Fruit fly (Drosophila melanogaster) whole organism, wandering third instar larva: ENCODE data around the gene ssp.

Source experiments
- Dfd ChIP-seq: fragments of >200 bp; optimal IDR thresholded peaks from 2 replicates; lab custom pipeline; 2017; ENCODE audit warnings: missing biosample characterization, missing genetic modification characterization
- Dif ChIP-seq: fragments of 200-275, 200-300 bp; sonication (Bioruptor generic); optimal IDR thresholded peaks from 2 replicates; lab custom pipeline; 2018; ENCODE audit warnings: missing biosample characterization, missing genetic modification characterization; ENCODE audit not compliant: partially characterized antibody
- Hr78 ChIP-seq: fragments of >200 bp; optimal IDR thresholded peaks from 2 replicates; lab custom pipeline; 2017; ENCODE audit warnings: missing biosample characterization, missing genetic modification characterization
- OdsH ChIP-seq: fragments of 200-800 bp; sonication (Bioruptor generic); optimal IDR thresholded peaks from 2 replicates; lab custom pipeline; 2016; ENCODE audit warnings: missing biosample characterization, mild to moderate bottlenecking, missing genetic modification characterization
- Rel ChIP-seq, 2 experiments: fragments of 200-800 bp; sonication (Bioruptor generic) in 1 of 2; optimal IDR thresholded peaks; 2 replicates in 1 of 2; 3 replicates in 1 of 2; lab custom pipeline; 2016 to 2019; ENCODE audit warnings: mild to moderate bottlenecking in 2 of 2, missing biosample characterization in 2 of 2, missing genetic modification characterization in 2 of 2, moderate library complexity in 1 of 2
- Vsx2 ChIP-seq: fragments of 200-300, 225-300 bp; sonication (Bioruptor generic); optimal IDR thresholded peaks from 2 replicates; lab custom pipeline; 2018; ENCODE audit warnings: missing biosample characterization, missing genetic modification characterization; ENCODE audit not compliant: partially characterized antibody
- brk ChIP-seq: fragments of 200-800 bp; sonication (Bioruptor generic); optimal IDR thresholded peaks from 2 replicates; lab custom pipeline; 2016; ENCODE audit warnings: missing biosample characterization, mild to moderate bottlenecking, missing genetic modification characterization
- lola ChIP-seq: fragments of >200 bp; optimal IDR thresholded peaks from 2 replicates; lab custom pipeline; 2017; ENCODE audit warnings: missing biosample characterization, missing genetic modification characterization
- psq ChIP-seq: fragments of 200-800 bp; sonication (Bioruptor generic); optimal IDR thresholded peaks from 3 replicates; lab custom pipeline; 2017; ENCODE audit warnings: missing biosample characterization, mild to moderate bottlenecking, missing genetic modification characterization, moderate library complexity
- sage ChIP-seq: fragments of 200-800 bp; sonication (Bioruptor generic); optimal IDR thresholded peaks from 2 replicates; lab custom pipeline; 2016; ENCODE audit warnings: missing biosample characterization, mild to moderate bottlenecking, missing genetic modification characterization
- tai ChIP-seq: sonication (Bioruptor generic); optimal IDR thresholded peaks from 2 replicates; lab custom pipeline; 2016; ENCODE audit warnings: missing biosample characterization, missing genetic modification characterization
- usp ChIP-seq: fragments of >200 bp; optimal IDR thresholded peaks from 2 replicates; lab custom pipeline; 2017; ENCODE audit warnings: missing biosample characterization, missing genetic modification characterization

DNA sequence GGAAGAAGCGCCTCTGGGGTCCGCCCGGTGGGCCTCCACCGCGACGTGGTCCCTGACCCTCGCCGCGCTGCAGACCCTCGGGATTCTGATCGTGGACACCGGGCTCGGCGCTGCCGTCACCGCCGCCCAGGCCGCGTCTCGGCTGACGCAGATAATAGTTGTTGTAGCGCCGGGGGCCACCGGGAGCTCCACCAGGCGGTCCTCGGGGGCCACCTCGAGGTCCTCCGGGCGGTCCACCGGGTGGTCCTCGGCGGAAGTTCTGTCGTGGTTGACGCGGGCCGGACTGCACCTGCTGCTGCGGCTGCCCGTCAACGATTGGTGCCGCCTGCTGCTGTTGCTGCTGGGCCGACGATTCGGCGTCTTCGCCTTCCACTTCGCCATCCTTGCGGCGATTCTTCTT lies 4.8 kb downstream of the ssp start:
- TF ChIP-seq Vsx2 (no peak), Rel (GFP tag; optimal IDR thresholded peaks at IDR 0.05; lab: Kevin White, UChicago) (no peak), Rel (tag; optimal IDR thresholded peaks at IDR 0.05; lab: Kevin White, UChicago) (no peak), brk (GFP tag; lab: Kevin White, UChicago) (no peak), usp (GFP tag; lab: Kevin White, UChicago) (no peak), OdsH (GFP tag; lab: Kevin White, UChicago) (no peak), Dif (GFP tag; lab: Kevin White, UChicago) (no peak), lola (GFP tag; lab: Kevin White, UChicago) (no peak), Dfd (GFP tag; lab: Kevin White, UChicago) (peak; percentile 99), psq (GFP tag; lab: Kevin White, UChicago) (no peak), sage (GFP tag; lab: Kevin White, UChicago) (no peak), tai (GFP tag; lab: Kevin White, UChicago) (no peak), Hr78 (GFP tag; lab: Kevin White, UChicago) (no peak)
